Worm (Caenorhabditis elegans): ENCODE results near the gene abcx-1.

- TF ChIP-seq hmg-20 (GFP tag; IDR thresholded peaks at IDR 0.05) (no peak), mes-4 (tag; optimal IDR thresholded peaks at IDR 0.05) (no peak)
These were observed 32.9 kb upstream of the abcx-1 start, which contains the start of gene twk-49 for ce11 chrII:6499067-6499466.

Measured in whole organism, young adult.